Worm (Caenorhabditis elegans): ENCODE data around the gene lmbr-1.
"Not testable (repeated sequence)": the region's sequence is repeated elsewhere in the genome, so short reads cannot be mapped to it uniquely, and the experiment has no call there.

DNA sequence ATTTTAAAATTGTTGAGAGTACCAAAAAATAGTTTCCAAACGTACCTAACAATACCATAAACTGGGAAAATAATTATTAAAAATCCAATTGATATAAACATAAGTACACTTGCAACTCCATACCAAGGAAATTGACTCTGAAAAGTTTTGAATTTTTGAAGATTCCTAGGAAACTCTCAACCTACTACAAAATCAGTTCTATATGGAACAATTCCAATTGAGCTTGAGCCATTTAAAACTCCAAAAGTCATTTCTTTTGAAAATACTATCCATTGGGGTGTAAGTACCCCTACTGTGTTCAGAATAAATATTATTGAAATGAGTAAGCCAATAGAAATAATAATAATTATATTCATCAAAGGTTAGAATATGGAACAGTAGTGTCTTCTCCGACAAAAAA is 32.7 kb upstream of the lmbr-1 start, which contains the start of gene clc-28:
- TF ChIP-seq elt-3 (tag; optimal IDR thresholded peaks at IDR 0.05); snpc-4 (tag; optimal IDR thresholded peaks at IDR 0.05); blmp-1 (tag; optimal IDR thresholded peaks at IDR 0.05; ENCODE audit: insufficient read depth); dmd-4 (tag; optimal IDR thresholded peaks at IDR 0.05); alr-1 (tag; optimal IDR thresholded peaks at IDR 0.05); unc-62 (GFP tag; optimal IDR thresholded peaks at IDR 0.05); skn-1 (tag; optimal IDR thresholded peaks at IDR 0.05); mab-5 (tag; optimal IDR thresholded peaks at IDR 0.05); lin-11 (tag; optimal IDR thresholded peaks at IDR 0.05); mdl-1 (tag; optimal IDR thresholded peaks at IDR 0.05); sma-9 (GFP tag; optimal IDR thresholded peaks at IDR 0.05); sma-9 (tag; optimal IDR thresholded peaks at IDR 0.05); nhr-6 (tag; optimal IDR thresholded peaks at IDR 0.05): not testable (repeated sequence)
